Worm (Caenorhabditis elegans) whole organism, L2 larva: ENCODE measurements around the gene M57.2.

Experiments used
- C34F6.9 ChIP-seq: fragments of 150-350 bp; optimal IDR thresholded peaks from 2 replicates; lab custom pipeline; 2014; ENCODE audit warnings: missing biosample characterization, missing genetic modification characterization
- F13H6.1 ChIP-seq: sonication (generic microtip); optimal IDR thresholded peaks from 2 replicates; lab custom pipeline; 2016; ENCODE audit warnings: missing genetic modification characterization, missing compliant biosample characterization
- R02D3.7 ChIP-seq: fragments of 150-350 bp; optimal IDR thresholded peaks from 2 replicates; lab custom pipeline; 2014; ENCODE audit warnings: missing biosample characterization, missing genetic modification characterization
- Y55F3AM.14 ChIP-seq: fragments of 200-800 bp; sonication (Bioruptor generic); optimal IDR thresholded peaks from 2 replicates; lab custom pipeline; 2018; ENCODE audit warnings: mild to moderate bottlenecking, missing genetic modification characterization, missing compliant biosample characterization
- alr-1 ChIP-seq: fragments of 150-350 bp; optimal IDR thresholded peaks from 2 replicates; lab custom pipeline; 2014; ENCODE audit warnings: missing biosample characterization, missing genetic modification characterization
- aly-2 ChIP-seq: fragments of 150-350 bp; optimal IDR thresholded peaks from 2 replicates; lab custom pipeline; 2014; ENCODE audit warnings: missing biosample characterization, missing genetic modification characterization
- ama-1 ChIP-seq: fragments of 150-350 bp; optimal IDR thresholded peaks from 2 replicates; lab custom pipeline; 2018; ENCODE audit warnings: inconsistent platforms
- ceh-16 ChIP-seq: fragments of 150-350 bp; optimal IDR thresholded peaks from 2 replicates; lab custom pipeline; 2014; ENCODE audit warnings: missing biosample characterization, missing genetic modification characterization
- ceh-82 ChIP-seq: fragments of 150-350 bp; optimal IDR thresholded peaks from 2 replicates; lab custom pipeline; 2014; ENCODE audit warnings: missing biosample characterization, missing genetic modification characterization
- crh-2 ChIP-seq: sonication (generic microtip); optimal IDR thresholded peaks from 2 replicates; lab custom pipeline; 2017; ENCODE audit warnings: missing biosample characterization, missing genetic modification characterization
- dmd-4 ChIP-seq: sonication (generic microtip); optimal IDR thresholded peaks from 2 replicates; lab custom pipeline; 2017; ENCODE audit warnings: missing biosample characterization, missing genetic modification characterization
- egl-27 ChIP-seq: sonication (generic microtip); optimal IDR thresholded peaks from 3 replicates; lab custom pipeline; 2017; ENCODE audit warnings: missing biosample characterization, missing genetic modification reagents, missing genetic modification characterization
- elt-1 ChIP-seq: fragments of 150-350 bp; optimal IDR thresholded peaks from 2 replicates; lab custom pipeline; 2014; ENCODE audit warnings: missing biosample characterization, missing genetic modification characterization
- fos-1 ChIP-seq: fragments of 150-350 bp; optimal IDR thresholded peaks from 2 replicates; lab custom pipeline; 2014; ENCODE audit warnings: missing biosample characterization, missing genetic modification characterization
- lin-13 ChIP-seq: fragments of 150-350 bp; optimal IDR thresholded peaks from 2 replicates; lab custom pipeline; 2014; ENCODE audit warnings: missing biosample characterization, missing genetic modification reagents, missing genetic modification characterization
- lin-39 ChIP-seq: fragments of 150-350 bp; optimal IDR thresholded peaks from 2 replicates; lab custom pipeline; 2014; ENCODE audit warnings: missing biosample characterization, missing genetic modification reagents, missing genetic modification characterization
- lsy-2 ChIP-seq, 2 experiments: fragments of 150-350 bp in 1 of 2; sonication (generic microtip) in 1 of 2; optimal IDR thresholded peaks; 2 replicates each; lab custom pipeline; 2014 to 2017; ENCODE audit warnings: missing biosample characterization in 2 of 2, missing genetic modification characterization in 2 of 2
- mbf-1 ChIP-seq: sonication (generic microtip); optimal IDR thresholded peaks from 2 replicates; lab custom pipeline; 2017; ENCODE audit warnings: missing biosample characterization, missing genetic modification characterization
- nhr-11 ChIP-seq: fragments of 150-350 bp; optimal IDR thresholded peaks from 2 replicates; lab custom pipeline; 2014; ENCODE audit warnings: missing biosample characterization, missing genetic modification characterization
- nhr-129 ChIP-seq: fragments of 150-350 bp; optimal IDR thresholded peaks from 2 replicates; lab custom pipeline; 2014; ENCODE audit warnings: missing biosample characterization, missing genetic modification characterization
- nhr-21 ChIP-seq: fragments of 150-350 bp; optimal IDR thresholded peaks from 2 replicates; lab custom pipeline; 2014; ENCODE audit warnings: missing biosample characterization, missing genetic modification characterization
- nhr-23 ChIP-seq: fragments of 150-350 bp; optimal IDR thresholded peaks from 2 replicates; lab custom pipeline; 2014; ENCODE audit warnings: missing biosample characterization, missing genetic modification reagents, missing genetic modification characterization
- nhr-25 ChIP-seq: fragments of 150-350 bp; sonication (generic microtip); optimal IDR thresholded peaks from 3 replicates; lab custom pipeline; 2014; ENCODE audit warnings: missing biosample characterization, missing genetic modification characterization
- nhr-6 ChIP-seq: fragments of 150-350 bp; optimal IDR thresholded peaks from 2 replicates; lab custom pipeline; 2014; ENCODE audit warnings: missing biosample characterization, missing genetic modification characterization
- nhr-77 ChIP-seq: fragments of 150-350 bp; optimal IDR thresholded peaks from 2 replicates; lab custom pipeline; 2014; ENCODE audit warnings: missing biosample characterization, missing genetic modification characterization
- peb-1 ChIP-seq: fragments of 150-350 bp; optimal IDR thresholded peaks from 2 replicates; lab custom pipeline; 2014; ENCODE audit warnings: missing biosample characterization, missing genetic modification characterization
- sem-4 ChIP-seq: fragments of 150-350 bp; optimal IDR thresholded peaks from 2 replicates; lab custom pipeline; 2014; ENCODE audit warnings: missing biosample characterization, missing genetic modification reagents, missing genetic modification characterization
- sma-3 ChIP-seq: sonication (generic microtip); optimal IDR thresholded peaks from 2 replicates; lab custom pipeline; 2016; ENCODE audit warnings: missing genetic modification reagents, missing genetic modification characterization, missing compliant biosample characterization
- sma-9 ChIP-seq, 2 experiments: fragments of 150-350 bp in 1 of 2; sonication (generic microtip) in 1 of 2; optimal IDR thresholded peaks; 2 replicates each; lab custom pipeline; 2014 to 2016; ENCODE audit warnings: missing genetic modification characterization in 2 of 2, mild to moderate bottlenecking in 1 of 2, missing biosample characterization in 1 of 2, missing compliant biosample characterization in 1 of 2, missing genetic modification reagents in 1 of 2, moderate library complexity in 1 of 2
- snpc-4 ChIP-seq: fragments of 150-350 bp; optimal IDR thresholded peaks from 2 replicates; lab custom pipeline; 2014; ENCODE audit warnings: missing biosample characterization, missing genetic modification characterization
- unc-39 ChIP-seq: fragments of 150-350 bp; optimal IDR thresholded peaks from 2 replicates; lab custom pipeline; 2014; ENCODE audit warnings: missing biosample characterization, missing genetic modification characterization
- unc-62 ChIP-seq: fragments of 150-350 bp; optimal IDR thresholded peaks from 2 replicates; lab custom pipeline; 2014; ENCODE audit warnings: missing biosample characterization, missing genetic modification reagents, missing genetic modification characterization
- zag-1 ChIP-seq: fragments of 150-350 bp; optimal IDR thresholded peaks from 2 replicates; lab custom pipeline; 2014; ENCODE audit warnings: missing biosample characterization, missing genetic modification characterization
- ztf-11 ChIP-seq: sonication (generic microtip); optimal IDR thresholded peaks from 2 replicates; lab custom pipeline; 2017; ENCODE audit warnings: missing biosample characterization, missing genetic modification characterization
- ztf-4 ChIP-seq: fragments of 150-350 bp; optimal IDR thresholded peaks from 2 replicates; lab custom pipeline; 2014; ENCODE audit warnings: missing biosample characterization, missing genetic modification characterization

Gene M57.2

ce11 chrIV:3526831-3527404, at the start of gene M57.2:
M57.2 (plus strand) TSS chrIV:3527354.
- TF ChIP-seq fos-1 (tag; lab: Kevin White, UChicago) (no peak), C34F6.9 (tag; lab: Kevin White, UChicago) (no peak), egl-27 (tag; lab: Kevin White, UChicago) (no peak), unc-39 (tag; lab: Kevin White, UChicago) (no peak), nhr-129 (tag; lab: Kevin White, UChicago) (no peak), R02D3.7 (tag; lab: Kevin White, UChicago) (no peak), peb-1 (tag; lab: Kevin White, UChicago) (no peak), sma-3 (GFP tag; lab: Kevin White, UChicago) (no peak), nhr-23 (tag; lab: Kevin White, UChicago) (no peak), nhr-11 (tag; lab: Kevin White, UChicago) (no peak), sma-9 (GFP tag; optimal IDR thresholded peaks at IDR 0.05; lab: Kevin White, UChicago) (no peak), sma-9 (tag; optimal IDR thresholded peaks at IDR 0.05; lab: Kevin White, UChicago) (no peak), ztf-4 (tag; lab: Kevin White, UChicago) (no peak), sem-4 (tag; lab: Kevin White, UChicago) (no peak), lin-39 (tag; lab: Kevin White, UChicago) (no peak), dmd-4 (no peak), nhr-25 (tag; lab: Kevin White, UChicago) (no peak), nhr-77 (tag; lab: Kevin White, UChicago) (no peak), aly-2 (tag; lab: Kevin White, UChicago) (no peak), elt-1 (tag; lab: Kevin White, UChicago) (no peak), nhr-6 (tag; lab: Kevin White, UChicago) (no peak)

- TF ChIP-seq nhr-23 (tag; lab: Kevin White, UChicago): no peak
- no peak for TF ChIP-seq nhr-21
- TF ChIP-seq aly-2 (tag; lab: Kevin White, UChicago): no peak
- no peak for TF ChIP-seq zag-1 (tag; lab: Kevin White, UChicago)
- no peak for TF ChIP-seq mbf-1 (tag; lab: Kevin White, UChicago)
- TF ChIP-seq ceh-16 (tag; lab: Kevin White, UChicago): no peak
- TF ChIP-seq unc-62 (GFP tag; lab: Kevin White, UChicago): no peak
- no peak for TF ChIP-seq peb-1 (tag; lab: Kevin White, UChicago)
- TF ChIP-seq ama-1 (lab: Kevin White, UChicago): no peak
- no peak for TF ChIP-seq F13H6.1 (tag; lab: Kevin White, UChicago)
- TF ChIP-seq ztf-11 (tag; lab: Kevin White, UChicago): no peak
- TF ChIP-seq snpc-4 (tag; lab: Kevin White, UChicago): no peak
- no peak for TF ChIP-seq elt-1 (tag; lab: Kevin White, UChicago)
- TF ChIP-seq ceh-82 (tag; lab: Kevin White, UChicago): no peak
- no peak for TF ChIP-seq lin-39 (tag; lab: Kevin White, UChicago)
- no peak for TF ChIP-seq alr-1 (tag; lab: Kevin White, UChicago)
- no peak for TF ChIP-seq crh-2 (tag; lab: Kevin White, UChicago)
- no peak for TF ChIP-seq dmd-4
Measured at ce11 chrIV:3478911-3479385, 48.2 kb upstream of the M57.2 start, which contains the start of the genes srz-70 and C09G12.5. srz-70 (minus strand) TSS chrIV:3479011. C09G12.5 (plus strand) TSS chrIV:3479335.

ce11 chrIV:3481760-3482159, 45.4 kb upstream of the M57.2 start, which contains the start of gene srz-37:
srz-37 (minus strand) TSS chrIV:3481860.
- no peak for TF ChIP-seq snpc-4 (tag; lab: Kevin White, UChicago)
- TF ChIP-seq Y55F3AM.14 (GFP tag; lab: Kevin White, UChicago): no peak
- TF ChIP-seq nhr-25 (tag; lab: Kevin White, UChicago): no peak
- no peak for TF ChIP-seq unc-39 (tag; lab: Kevin White, UChicago)
- no peak for TF ChIP-seq egl-27 (tag; lab: Kevin White, UChicago)
- no peak for TF ChIP-seq nhr-6 (tag; lab: Kevin White, UChicago)
- no peak for TF ChIP-seq lin-13 (GFP tag; lab: Kevin White, UChicago)
- no peak for TF ChIP-seq unc-62 (GFP tag; lab: Kevin White, UChicago)
- no peak for TF ChIP-seq lsy-2 (tag; optimal IDR thresholded peaks at IDR 0.05; lab: Kevin White, UChicago)
- no peak for TF ChIP-seq ztf-11 (tag; lab: Kevin White, UChicago)
- TF ChIP-seq nhr-77 (tag; lab: Kevin White, UChicago): no peak
